Worm (Caenorhabditis elegans): Measurements from ENCODE around the gene his-35.

ce11 chrV:9549459-9549858 lies 4.4 kb upstream of the his-35 start, which contains the start of gene nstp-10:
- no peak for TF ChIP-seq Y56A3A.18 (GFP tag; IDR thresholded peaks at IDR 0.05)
- peak; percentile 86 for TF ChIP-seq lin-54 (GFP tag; optimal IDR thresholded peaks at IDR 0.05)
- no peak for TF ChIP-seq repo-1 (tag; optimal IDR thresholded peaks at IDR 0.05)
- TF ChIP-seq tbx-9 (tag; optimal IDR thresholded peaks at IDR 0.05; ENCODE audit: borderline replicate concordance): no peak

All from whole organism, young adult.